Fruit fly (Drosophila melanogaster) whole organism, embryonic: ENCODE results near the gene CG33203.
A peak's percentile ranks its signal among the peaks of the same experiment; 100 is the strongest.

Experiments used
- Atf-2 ChIP-seq: fragments of 200-800 bp; sonication (Bioruptor generic); optimal IDR thresholded peaks from 2 replicates; lab custom pipeline; 2016; ENCODE audit warnings: missing biosample characterization, missing genetic modification characterization
- Awh ChIP-seq: fragments of 200-800 bp; sonication (Bioruptor generic); IDR thresholded peaks from 2 replicates; pipeline ENCODE4, ENCODE4 v1.3.6; 2022; ENCODE audit warnings: missing biosample characterization, missing genetic modification characterization
- CG10147 ChIP-seq: fragments of 200-800 bp; sonication (Bioruptor generic); optimal IDR thresholded peaks from 2 replicates; lab custom pipeline; 2019; ENCODE audit warnings: missing biosample characterization, mild to moderate bottlenecking, missing genetic modification characterization, moderate library complexity
- CG10267 ChIP-seq: fragments of 200-800 bp; sonication (Bioruptor generic); optimal IDR thresholded peaks from 2 replicates; lab custom pipeline; 2018; ENCODE audit warnings: missing biosample characterization, mild to moderate bottlenecking, missing genetic modification characterization, moderate library complexity
- CG10654 ChIP-seq: fragments of 200-800 bp; sonication (Bioruptor generic); optimal IDR thresholded peaks from 2 replicates; lab custom pipeline; 2016; ENCODE audit warnings: missing biosample characterization, missing genetic modification characterization
- CG11247 ChIP-seq: fragments of 200-800 bp; sonication (Bioruptor generic); IDR thresholded peaks from 2 replicates; pipeline ENCODE4 v1.3.6; 2022; ENCODE audit warnings: missing biosample characterization, missing genetic modification characterization
- CG12659 ChIP-seq: fragments of 200-800 bp; sonication (Bioruptor generic); optimal IDR thresholded peaks from 3 replicates; lab custom pipeline; 2017; ENCODE audit warnings: mild to moderate bottlenecking, missing biosample characterization, missing genetic modification reagents, missing genetic modification characterization
- CG13894 ChIP-seq: fragments of 200-800 bp; sonication (Bioruptor generic); optimal IDR thresholded peaks from 3 replicates; lab custom pipeline; 2018; ENCODE audit warnings: missing biosample characterization, mild to moderate bottlenecking, missing genetic modification characterization, moderate library complexity
- CG15479 ChIP-seq: fragments of 200-800 bp; sonication (Bioruptor generic); optimal IDR thresholded peaks from 3 replicates; lab custom pipeline; 2019; ENCODE audit warnings: missing biosample characterization, mild to moderate bottlenecking, missing genetic modification characterization, moderate library complexity
- CG15514 ChIP-seq: fragments of 200-800 bp; sonication (Bioruptor generic); optimal IDR thresholded peaks from 3 replicates; lab custom pipeline; 2017; ENCODE audit warnings: missing biosample characterization, missing genetic modification characterization, mild to moderate bottlenecking, moderate library complexity, missing genetic modification reagents
- CG17359 ChIP-seq: fragments of 200-800 bp; sonication (Bioruptor generic); optimal IDR thresholded peaks from 3 replicates; lab custom pipeline; 2018; ENCODE audit warnings: missing biosample characterization, mild to moderate bottlenecking, missing genetic modification characterization, moderate library complexity
- CG1832 ChIP-seq: fragments of 200-800 bp; sonication (Bioruptor generic); optimal IDR thresholded peaks from 2 replicates; lab custom pipeline; 2017; ENCODE audit warnings: missing biosample characterization, mild to moderate bottlenecking, missing genetic modification characterization, inconsistent platforms
- CG18476 ChIP-seq: fragments of 200-800 bp; sonication (Bioruptor generic); optimal IDR thresholded peaks from 2 replicates; lab custom pipeline; 2016; ENCODE audit warnings: missing biosample characterization, mild to moderate bottlenecking, missing genetic modification characterization
- CG2199 ChIP-seq: fragments of 200-800 bp; sonication (Bioruptor generic); IDR thresholded peaks from 3 replicates; pipeline ENCODE4 v1.3.6; 2022; ENCODE audit warnings: missing biosample characterization, missing genetic modification characterization
- CG3163 ChIP-seq: fragments of 200-800 bp; sonication (Bioruptor generic); optimal IDR thresholded peaks from 3 replicates; lab custom pipeline; 2016; ENCODE audit warnings: missing biosample characterization, missing genetic modification characterization
- CG34224 ChIP-seq: fragments of 200-800 bp; sonication (Bioruptor generic); IDR thresholded peaks from 3 replicates; pipeline ENCODE4 v1.3.6; 2022; ENCODE audit warnings: missing biosample characterization, missing genetic modification characterization; ENCODE audit not compliant: partially characterized antibody
- CG4424 ChIP-seq: fragments of 200-800 bp; sonication (Bioruptor generic); optimal IDR thresholded peaks from 3 replicates; lab custom pipeline; 2016; ENCODE audit warnings: missing biosample characterization, missing genetic modification characterization
- CG5245 ChIP-seq: fragments of 200-800 bp; sonication (Bioruptor generic); optimal IDR thresholded peaks from 3 replicates; lab custom pipeline; 2016; ENCODE audit warnings: missing biosample characterization, missing genetic modification characterization
- CG7745 ChIP-seq: fragments of 200-800 bp; sonication (Bioruptor generic); optimal IDR thresholded peaks from 2 replicates; lab custom pipeline; 2018; ENCODE audit warnings: missing biosample characterization, mild to moderate bottlenecking, missing genetic modification characterization, moderate library complexity
- Doc2 ChIP-seq: fragments of 200-800 bp; sonication (Bioruptor generic); IDR thresholded peaks from 2 replicates; pipeline ENCODE4 v1.3.6; 2022; ENCODE audit warnings: missing biosample characterization, missing genetic modification characterization
- Eip74EF ChIP-seq, 2 experiments: fragments of 200-800 bp in 1 of 2; fragments of >200 bp in 1 of 2; sonication (Bioruptor generic) in 1 of 2; optimal IDR thresholded peaks; 2 replicates each; lab custom pipeline; 2017 to 2019; ENCODE audit warnings: missing biosample characterization in 2 of 2, missing genetic modification characterization in 2 of 2, mild to moderate bottlenecking in 1 of 2, moderate library complexity in 1 of 2
- Fer1 ChIP-seq: fragments of 200-800 bp; sonication (Bioruptor generic); optimal IDR thresholded peaks from 2 replicates; lab custom pipeline; 2017; ENCODE audit warnings: missing biosample characterization, mild to moderate bottlenecking, missing genetic modification characterization
- H2.0 ChIP-seq: fragments of 200-800 bp; sonication (Bioruptor generic); IDR thresholded peaks from 2 replicates; pipeline ENCODE4 v1.3.6; 2022; ENCODE audit warnings: missing biosample characterization, missing genetic modification characterization
- HHEX ChIP-seq: fragments of 200-800 bp; sonication (Bioruptor generic); optimal IDR thresholded peaks from 3 replicates; lab custom pipeline; 2017; ENCODE audit warnings: missing biosample characterization, mild to moderate bottlenecking, missing genetic modification characterization, missing genetic modification reagents
- HmgZ ChIP-seq: fragments of 200-800 bp; sonication (Bioruptor generic); optimal IDR thresholded peaks from 2 replicates; lab custom pipeline; 2018; ENCODE audit warnings: missing biosample characterization, mild to moderate bottlenecking, missing genetic modification characterization
- Lhr ChIP-seq: fragments of 200-800 bp; sonication (Bioruptor generic); optimal IDR thresholded peaks from 3 replicates; lab custom pipeline; 2017; ENCODE audit warnings: mild to moderate bottlenecking, missing biosample characterization, missing genetic modification reagents, missing genetic modification characterization
- Med ChIP-seq: fragments of 200-800 bp; sonication (Bioruptor generic); peaks from one replicate; lab custom pipeline; 2016; ENCODE audit warnings: missing biosample characterization, missing genetic modification characterization, mild to moderate bottlenecking, inconsistent platforms, moderate library complexity
- Meics ChIP-seq: fragments of 200-800 bp; sonication (Bioruptor generic); optimal IDR thresholded peaks from 2 replicates; lab custom pipeline; 2017; ENCODE audit warnings: missing biosample characterization, mild to moderate bottlenecking, missing genetic modification characterization
- PHDP ChIP-seq: fragments of 200-800 bp; sonication (Bioruptor generic); optimal IDR thresholded peaks from 3 replicates; lab custom pipeline; 2018; ENCODE audit warnings: missing biosample characterization, mild to moderate bottlenecking, missing genetic modification characterization, moderate library complexity
- Stat92E ChIP-seq, 3 experiments: fragments of >200 bp in 2 of 3; fragments of 200-800 bp in 1 of 3; sonication (Bioruptor generic) in 1 of 3; optimal IDR thresholded peaks; 2 replicates each; lab custom pipeline; 2017 to 2019; ENCODE audit warnings: missing biosample characterization in 3 of 3, missing genetic modification characterization in 3 of 3, mild to moderate bottlenecking in 1 of 3, moderate library complexity in 1 of 3
- Xbp1 ChIP-seq: fragments of 200-800 bp; sonication (Bioruptor generic); optimal IDR thresholded peaks from 3 replicates; lab custom pipeline; 2016; ENCODE audit warnings: missing biosample characterization, mild to moderate bottlenecking, missing genetic modification characterization
- chm ChIP-seq: fragments of 200-800 bp; sonication (Bioruptor generic); IDR thresholded peaks from 2 replicates; pipeline ENCODE4 v1.3.6; 2022; ENCODE audit warnings: missing biosample characterization, missing genetic modification characterization
- ci ChIP-seq: fragments of 200-800 bp; sonication (Bioruptor generic); IDR thresholded peaks from 3 replicates; pipeline ENCODE4 v1.3.6; 2022; ENCODE audit warnings: missing biosample characterization, missing genetic modification characterization
- dati ChIP-seq: fragments of 200-800 bp; sonication (Bioruptor generic); IDR thresholded peaks from 2 replicates; pipeline ENCODE4 v1.3.6; 2022; ENCODE audit warnings: missing biosample characterization, missing genetic modification characterization
- dysf ChIP-seq: fragments of 200-800 bp; sonication (Bioruptor generic); IDR thresholded peaks from 3 replicates; pipeline ENCODE4 v1.3.6; 2022; ENCODE audit warnings: missing biosample characterization, missing genetic modification characterization
- ewg ChIP-seq: fragments of 200-800 bp; sonication (Bioruptor generic); optimal IDR thresholded peaks from 3 replicates; lab custom pipeline; 2017; ENCODE audit warnings: mild to moderate bottlenecking, missing biosample characterization, missing genetic modification reagents, missing genetic modification characterization
- fd96Cb ChIP-seq: fragments of 200-800 bp; sonication (Bioruptor generic); optimal IDR thresholded peaks from 2 replicates; lab custom pipeline; 2018; ENCODE audit warnings: missing biosample characterization, mild to moderate bottlenecking, missing genetic modification characterization, moderate library complexity
- ham ChIP-seq: fragments of 200-800 bp; sonication (Bioruptor generic); IDR thresholded peaks from 2 replicates; pipeline ENCODE4 v1.3.6; 2022; ENCODE audit warnings: missing biosample characterization, missing genetic modification characterization
- hkb ChIP-seq, 2 experiments: fragments of 200-800 bp in 1 of 2; fragments of >200 bp in 1 of 2; sonication (Bioruptor generic) in 1 of 2; IDR thresholded peaks in 1 of 2; optimal IDR thresholded peaks in 1 of 2; 2 replicates each; pipeline versions ENCODE4 v1.3.6 to Lab custom; 2017 to 2022; ENCODE audit warnings: missing biosample characterization in 1 of 2, missing genetic modification characterization in 1 of 2
- hth ChIP-seq: fragments of >200 bp; optimal IDR thresholded peaks from 2 replicates; lab custom pipeline; 2017; ENCODE audit warnings: inconsistent platforms
- nau ChIP-seq: fragments of 200-800 bp; sonication (Bioruptor generic); optimal IDR thresholded peaks from 3 replicates; lab custom pipeline; 2017; ENCODE audit warnings: missing biosample characterization, mild to moderate bottlenecking, missing genetic modification characterization, missing genetic modification reagents
- oc ChIP-seq: fragments of 200-800 bp; sonication (Bioruptor generic); optimal IDR thresholded peaks from 2 replicates; lab custom pipeline; 2018; ENCODE audit warnings: missing biosample characterization, mild to moderate bottlenecking, missing genetic modification characterization, moderate library complexity
- onecut ChIP-seq: fragments of 200-800 bp; sonication (Bioruptor generic); IDR thresholded peaks from 2 replicates; pipeline ENCODE4 v1.3.6; 2022; ENCODE audit warnings: missing biosample characterization, missing genetic modification characterization
- pfk ChIP-seq: fragments of 200-800 bp; sonication (Bioruptor generic); optimal IDR thresholded peaks from 2 replicates; lab custom pipeline; 2018; ENCODE audit warnings: missing biosample characterization, mild to moderate bottlenecking, missing genetic modification characterization, moderate library complexity
- sc ChIP-seq, 3 experiments: fragments of >200 bp in 2 of 3; fragments of 200-800 bp in 1 of 3; sonication (Bioruptor generic) in 1 of 3; optimal IDR thresholded peaks; 2 replicates in 2 of 3; 3 replicates in 1 of 3; lab custom pipeline; 2017; ENCODE audit warnings: mild to moderate bottlenecking in 1 of 3, missing biosample characterization in 1 of 3, missing genetic modification characterization in 1 of 3, missing genetic modification reagents in 1 of 3
- sima ChIP-seq: fragments of 200-800 bp; sonication (Bioruptor generic); optimal IDR thresholded peaks from 2 replicates; lab custom pipeline; 2016; ENCODE audit warnings: missing biosample characterization, missing genetic modification characterization
- sisA ChIP-seq: fragments of 200-800 bp; sonication (Bioruptor generic); IDR thresholded peaks from 2 replicates; pipeline ENCODE4 v1.3.6; 2022; ENCODE audit warnings: missing biosample characterization, missing genetic modification characterization
- unpg ChIP-seq: fragments of 200-800 bp; sonication (Bioruptor generic); optimal IDR thresholded peaks from 3 replicates; lab custom pipeline; 2018; ENCODE audit warnings: missing biosample characterization, mild to moderate bottlenecking, missing genetic modification characterization, moderate library complexity

Gene CG33203

dm6 chr3R:28891513-28892097, 4.1 kb upstream of the CG33203 start (continued):
- TF ChIP-seq HHEX (GFP tag; lab: Kevin White, UChicago) (no peak), CG1832 (GFP tag; lab: Kevin White, UChicago) (no peak), Eip74EF (GFP tag; optimal IDR thresholded peaks at IDR 0.05; lab: Kevin White, UChicago) (peak in 1 of 2 experiments; percentile 63), Lhr (GFP tag; lab: Kevin White, UChicago) (no peak), CG7745 (tag; lab: Kevin White, UChicago) (no peak), H2.0 (no peak), CG3163 (GFP tag; lab: Kevin White, UChicago) (no peak), PHDP (tag; lab: Kevin White, UChicago) (no peak), ham (no peak), onecut (no peak), CG18476 (no peak), CG15514 (GFP tag; lab: Kevin White, UChicago) (peak; percentile 11), CG12659 (no peak), nau (no peak), fd96Cb (tag; lab: Kevin White, UChicago) (no peak), pfk (no peak), Med (peak; percentile 74), dati (GFP tag; lab: Robert Waterston, UW) (no peak), Doc2 (no peak), Xbp1 (GFP tag; lab: Kevin White, UChicago) (no peak), HmgZ (tag; lab: Kevin White, UChicago) (no peak), CG10267 (tag; lab: Kevin White, UChicago) (no peak), oc (no peak), ci (GFP tag; lab: Robert Waterston, UW) (peak; percentile 53; the same call in 2 of the 3 replicates), CG2199 (GFP tag; lab: Robert Waterston, UW) (0 out of 3 replicates have a peak, but pooled peaks have one; percentile 40), chm (GFP tag; lab: Robert Waterston, UW) (peak; percentile 68), CG10654 (GFP tag; lab: Kevin White, UChicago) (no peak), CG17359 (tag; lab: Kevin White, UChicago) (no peak), CG5245 (no peak), sisA (GFP tag; lab: Robert Waterston, UW) (no peak), dysf (GFP tag; lab: Robert Waterston, UW) (no peak), hth (no peak), CG10147 (no peak), Meics (no peak), CG15479 (GFP tag; lab: Kevin White, UChicago) (no peak), sc (optimal IDR thresholded peaks at IDR 0.05; lab: Kevin White, UChicago) (no peak), sc (GFP tag; optimal IDR thresholded peaks at IDR 0.05; lab: Kevin White, UChicago) (no peak), Awh (GFP tag; lab: Robert Waterston, UW) (no peak), Stat92E (GFP tag; optimal IDR thresholded peaks at IDR 0.05; lab: Kevin White, UChicago) (no peak), CG13894 (no peak), Atf-2 (GFP tag; lab: Kevin White, UChicago) (no peak), ewg (GFP tag; lab: Kevin White, UChicago) (no peak), sima (GFP tag; lab: Kevin White, UChicago) (no peak), unpg (GFP tag; lab: Kevin White, UChicago) (no peak), CG34224 (GFP tag; lab: Robert Waterston, UW) (no peak), CG11247 (GFP tag; lab: Robert Waterston, UW) (no peak), hkb (optimal IDR thresholded peaks at IDR 0.05; lab: Kevin White, UChicago) (no peak), hkb (GFP tag; IDR thresholded peaks at IDR 0.05; lab: Robert Waterston, UW) (peak; percentile 35; the same call in 1 of the 2 replicates), Fer1 (peak; percentile 9), CG4424 (GFP tag; lab: Kevin White, UChicago) (no peak)
